Fruit fly (Drosophila melanogaster): ENCODE measurements around the gene Gal.
A peak's percentile ranks its signal among the peaks of the same experiment; 100 is the strongest.

Gal gene

DNA sequence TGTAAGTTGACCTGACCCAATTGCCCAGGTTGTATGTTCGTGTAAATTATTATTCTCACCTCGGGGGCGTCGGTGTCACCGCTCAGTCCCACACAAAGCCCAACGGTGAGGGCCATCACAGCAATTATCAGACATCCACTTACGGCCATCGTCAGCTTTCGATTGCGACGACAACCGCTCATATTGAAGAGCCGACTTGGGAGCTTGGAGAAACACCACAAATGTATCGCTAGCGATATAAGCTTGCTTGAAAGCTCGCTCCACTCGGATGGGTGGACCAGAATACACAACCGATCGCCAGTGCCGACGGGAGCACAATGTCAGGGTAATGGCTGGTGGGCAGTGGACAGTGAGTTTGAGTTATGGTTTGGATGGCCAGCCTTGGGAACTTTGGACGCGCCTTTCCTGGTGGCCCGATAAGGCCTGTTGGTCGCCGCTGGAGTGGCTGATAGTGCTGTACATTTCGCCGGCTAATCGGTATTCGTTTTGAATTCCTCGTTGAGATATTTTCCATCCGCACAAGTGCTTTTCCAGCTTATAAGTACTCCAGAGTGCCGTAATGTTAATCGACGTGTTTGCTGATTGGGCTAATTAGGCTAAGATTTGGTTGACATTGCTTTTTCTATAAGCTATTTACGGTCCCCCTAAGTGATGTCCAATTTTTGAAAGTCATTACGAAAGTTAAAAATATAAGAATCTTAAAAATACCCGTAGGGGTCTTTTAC, at the start of gene Gal:
Gene Gal, minus strand, starts transcription at position 320 of the 725 bp plus-strand sequence.
- TF ChIP-seq Eip93F (GFP tag; optimal IDR thresholded peaks at IDR 0.05) (no peak), CG9139 (GFP tag; optimal IDR thresholded peaks at IDR 0.05) (no peak), fd59A (GFP tag; optimal IDR thresholded peaks at IDR 0.05) (no peak), svp (GFP tag) (peak; percentile 73), CG16779 (tag; optimal IDR thresholded peaks at IDR 0.05) (no peak), pdm3 (GFP tag; optimal IDR thresholded peaks at IDR 0.05) (no peak), Hr39 (GFP tag; optimal IDR thresholded peaks at IDR 0.05) (no peak), CG15336 (GFP tag; IDR thresholded peaks at IDR 0.05) (0 out of 2 replicates have a peak, but pooled peaks have one; percentile 29)

DNA sequence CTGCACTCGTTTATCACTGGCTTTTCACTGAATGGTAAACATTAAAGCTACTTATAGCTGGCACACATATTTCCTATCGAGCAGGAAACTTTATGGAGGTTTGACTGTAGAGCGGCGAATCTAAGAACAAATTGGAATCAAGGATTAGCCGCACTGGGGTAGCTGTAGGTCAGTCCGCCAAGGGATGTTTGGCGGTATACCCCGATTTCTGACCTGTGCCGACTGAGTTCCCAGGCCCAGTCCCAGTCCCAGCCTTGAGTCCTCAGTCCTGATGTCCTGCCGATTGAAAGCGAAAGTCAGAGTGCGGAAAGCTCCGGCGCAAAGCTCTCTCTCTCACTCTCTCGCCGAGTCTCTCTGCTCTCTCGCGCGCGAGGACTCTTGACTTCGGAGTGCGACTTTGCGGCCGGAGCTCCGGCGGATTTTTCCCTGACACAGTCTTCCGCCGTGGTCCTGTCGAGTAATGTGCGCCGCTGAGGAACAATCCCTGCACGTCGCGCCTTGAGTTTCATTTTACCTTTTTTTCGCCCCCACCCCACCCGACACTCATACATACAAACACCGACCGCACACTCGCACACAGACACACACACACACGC, 47.3 kb upstream of the Gal start, which contains the start of gene CG13995:
Gene CG13995, plus strand, starts transcription at position 429 of the 596 bp plus-strand sequence.
- TF ChIP-seq CG11902 (GFP tag; optimal IDR thresholded peaks at IDR 0.05) (no peak), ss (GFP tag; optimal IDR thresholded peaks at IDR 0.05) (peak; percentile 8 to 19), CG1621 (tag; optimal IDR thresholded peaks at IDR 0.05) (peak; percentile 53), dsx (GFP tag; optimal IDR thresholded peaks at IDR 0.05; ENCODE audit: poor library complexity, severe bottlenecking) (no peak), CG15336 (GFP tag; IDR thresholded peaks at IDR 0.05) (0 out of 2 replicates have a peak, but pooled peaks have one; percentile 20)

DNA sequence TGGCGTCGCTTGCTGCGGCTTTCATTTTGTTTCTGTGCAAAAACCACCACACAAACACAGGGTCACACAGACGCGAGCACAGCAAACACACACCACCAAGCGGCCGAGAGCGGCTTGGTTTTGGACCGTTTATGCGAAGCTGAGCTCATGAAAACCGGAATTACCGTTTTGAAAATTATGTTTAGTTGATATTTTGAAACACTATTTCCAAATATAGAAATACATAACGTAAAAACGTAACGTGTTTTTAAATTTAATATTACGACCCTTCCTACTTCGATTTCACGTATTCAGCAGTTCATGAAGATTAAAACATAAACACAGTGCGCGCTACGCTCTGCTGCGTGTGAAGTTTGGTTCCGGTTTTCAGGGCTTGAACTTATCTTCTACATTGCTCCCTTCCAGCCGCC, 44.6 kb upstream of the Gal start:
- TF ChIP-seq CG8319 (GFP tag; optimal IDR thresholded peaks at IDR 0.05) (peak; percentile 88), fkh (GFP tag; optimal IDR thresholded peaks at IDR 0.05) (no peak), OdsH (GFP tag; optimal IDR thresholded peaks at IDR 0.05) (peak; percentile 95), Eip75B (GFP tag; optimal IDR thresholded peaks at IDR 0.05) (peak; percentile 97), acj6 (GFP tag; optimal IDR thresholded peaks at IDR 0.05) (peak; percentile 94), Eip78C (GFP tag) (peak; percentile 99), Hr38 (GFP tag; optimal IDR thresholded peaks at IDR 0.05) (no peak), lz (GFP tag; optimal IDR thresholded peaks at IDR 0.05) (peak; percentile 97), cyc (GFP tag; optimal IDR thresholded peaks at IDR 0.05) (peak; percentile 93), Sox14 (GFP tag; optimal IDR thresholded peaks at IDR 0.05) (peak; percentile 96), CG32006 (GFP tag; optimal IDR thresholded peaks at IDR 0.05) (peak; percentile 97), CG7368 (GFP tag; optimal IDR thresholded peaks at IDR 0.05) (peak; percentile 93), pdm3 (GFP tag; optimal IDR thresholded peaks at IDR 0.05) (peak; percentile 96), Gug (GFP tag; IDR thresholded peaks at IDR 0.05) (peak; percentile 89), topi (GFP tag; optimal IDR thresholded peaks at IDR 0.05) (peak; percentile 98), CG6854 (GFP tag; optimal IDR thresholded peaks at IDR 0.05) (peak; percentile 95), CG11294 (GFP tag; IDR thresholded peaks at IDR 0.05) (peak; percentile 91), spab (GFP tag; optimal IDR thresholded peaks at IDR 0.05) (peak; percentile 90), dac (GFP tag; optimal IDR thresholded peaks at IDR 0.05) (peak; percentile 92), Ets21C (GFP tag; optimal IDR thresholded peaks at IDR 0.05) (peak; percentile 88), CG31627 (GFP tag; optimal IDR thresholded peaks at IDR 0.05) (peak; percentile 94), CG16779 (tag; optimal IDR thresholded peaks at IDR 0.05) (peak; percentile 94), dsx (GFP tag; optimal IDR thresholded peaks at IDR 0.05; ENCODE audit: poor library complexity, severe bottlenecking) (peak; percentile 94), Hr39 (GFP tag; optimal IDR thresholded peaks at IDR 0.05) (peak; percentile 93), CG6163 (GFP tag; IDR thresholded peaks at IDR 0.05) (peak; percentile 98), Blimp-1 (GFP tag; optimal IDR thresholded peaks at IDR 0.05) (peak; percentile 81), Lpt (GFP tag; optimal IDR thresholded peaks at IDR 0.05) (peak; percentile 92), salr (GFP tag; optimal IDR thresholded peaks at IDR 0.05) (peak; percentile 90), CG6808 (GFP tag; optimal IDR thresholded peaks at IDR 0.05) (peak; percentile 93), CG1621 (tag; optimal IDR thresholded peaks at IDR 0.05) (peak; percentile 94), Sox15 (GFP tag; optimal IDR thresholded peaks at IDR 0.05) (peak; percentile 82), CG8119 (GFP tag; IDR thresholded peaks at IDR 0.05) (peak; percentile 98), CG11902 (GFP tag; optimal IDR thresholded peaks at IDR 0.05) (peak; percentile 79), CG8632 (GFP tag; optimal IDR thresholded peaks at IDR 0.05) (peak; percentile 94), fd85E (GFP tag; optimal IDR thresholded peaks at IDR 0.05) (peak; percentile 86), CG6276 (GFP tag; optimal IDR thresholded peaks at IDR 0.05) (peak; percentile 95), Smox (GFP tag; optimal IDR thresholded peaks at IDR 0.05) (peak; percentile 96), eg (GFP tag; IDR thresholded peaks at IDR 0.05) (peak; percentile 97), CG15336 (GFP tag; IDR thresholded peaks at IDR 0.05) (peak; percentile 99)
